Fruit fly (Drosophila melanogaster): ENCODE data around the gene CG5056.

Gene CG5056

dm6 chr2L:10387869-10388726 lies 21.6 kb downstream of the CG5056 start, which contains the start of gene da:
Gene da, plus strand, starts transcription at chr2L:10388105.
- peak; percentile 56 for TF ChIP-seq Jra (GFP tag; optimal IDR thresholded peaks at IDR 0.05)
- peak; percentile 31 for TF ChIP-seq sage (GFP tag; optimal IDR thresholded peaks at IDR 0.05)
- TF ChIP-seq psq (GFP tag; optimal IDR thresholded peaks at IDR 0.05): peak; percentile 8
- TF ChIP-seq OdsH (GFP tag; optimal IDR thresholded peaks at IDR 0.05): no peak
- no peak for TF ChIP-seq CrebA (GFP tag; optimal IDR thresholded peaks at IDR 0.05; ENCODE audit: borderline replicate concordance)
- no peak for TF ChIP-seq dmrt93B (GFP tag; optimal IDR thresholded peaks at IDR 0.05)
- TF ChIP-seq lola (GFP tag; optimal IDR thresholded peaks at IDR 0.05): peak; percentile 69
- TF ChIP-seq dl (GFP tag; optimal IDR thresholded peaks at IDR 0.05; ENCODE audit: insufficient read depth in 1 of 2, partially characterized antibody in 2 of 2): no peak
- peak; percentile 47 for TF ChIP-seq Sp1 (GFP tag; optimal IDR thresholded peaks at IDR 0.05)
- TF ChIP-seq N (GFP tag; optimal IDR thresholded peaks at IDR 0.05): peak; percentile 94
- peak; percentile 39 for TF ChIP-seq fru (GFP tag; optimal IDR thresholded peaks at IDR 0.05)
- TF ChIP-seq Dif (GFP tag; optimal IDR thresholded peaks at IDR 0.05; ENCODE audit: partially characterized antibody): no peak
- no peak for TF ChIP-seq Hr78 (GFP tag; optimal IDR thresholded peaks at IDR 0.05)
- no peak for TF ChIP-seq tai (GFP tag; optimal IDR thresholded peaks at IDR 0.05)
- TF ChIP-seq rgr (GFP tag; optimal IDR thresholded peaks at IDR 0.05): peak; percentile 55
- TF ChIP-seq Dfd (GFP tag; optimal IDR thresholded peaks at IDR 0.05): no peak
- peak; percentile 52 for TF ChIP-seq Hnf4 (GFP tag; optimal IDR thresholded peaks at IDR 0.05)
- no peak for TF ChIP-seq Mio (GFP tag; optimal IDR thresholded peaks at IDR 0.05)
- TF ChIP-seq Abd-B (GFP tag; optimal IDR thresholded peaks at IDR 0.05): no peak
- TF ChIP-seq jim (GFP tag; optimal IDR thresholded peaks at IDR 0.05): no peak
- no peak for TF ChIP-seq Rel (GFP tag; optimal IDR thresholded peaks at IDR 0.05)
- TF ChIP-seq Rel (tag; optimal IDR thresholded peaks at IDR 0.05): peak; percentile 39
- no peak for TF ChIP-seq GATAd (GFP tag; optimal IDR thresholded peaks at IDR 0.05)
- TF ChIP-seq brk (GFP tag; optimal IDR thresholded peaks at IDR 0.05): no peak
- peak; percentile 12 for TF ChIP-seq CG9705 (GFP tag; optimal IDR thresholded peaks at IDR 0.05)
- TF ChIP-seq Hr83 (GFP tag; optimal IDR thresholded peaks at IDR 0.05; ENCODE audit: poor library complexity, severe bottlenecking): no peak
- peak; percentile 61 for TF ChIP-seq HLH106 (tag; optimal IDR thresholded peaks at IDR 0.05)
- no peak for TF ChIP-seq dsf (GFP tag; optimal IDR thresholded peaks at IDR 0.05; ENCODE audit: borderline replicate concordance)
- peak; percentile 56 for TF ChIP-seq h (GFP tag; optimal IDR thresholded peaks at IDR 0.05)
- no peak for TF ChIP-seq pan (optimal IDR thresholded peaks at IDR 0.05)
- TF ChIP-seq foxo (GFP tag; optimal IDR thresholded peaks at IDR 0.05): peak in 1 of 2 experiments; percentile 24
- peak; percentile 15 for TF ChIP-seq sv (GFP tag; optimal IDR thresholded peaks at IDR 0.05)
- no peak for TF ChIP-seq br (GFP tag; optimal IDR thresholded peaks at IDR 0.05)
- no peak for TF ChIP-seq Myc (optimal IDR thresholded peaks at IDR 0.05)
- peak; percentile 64 for TF ChIP-seq woc (GFP tag; optimal IDR thresholded peaks at IDR 0.05)
- TF ChIP-seq usp (GFP tag; optimal IDR thresholded peaks at IDR 0.05): no peak
- no peak for TF ChIP-seq CG32264 (GFP tag; optimal IDR thresholded peaks at IDR 0.05)
- TF ChIP-seq Vsx2 (GFP tag; optimal IDR thresholded peaks at IDR 0.05; ENCODE audit: partially characterized antibody): no peak
- peak; percentile 33 for TF ChIP-seq ey (GFP tag; optimal IDR thresholded peaks at IDR 0.05)

- TF ChIP-seq Dif (GFP tag; optimal IDR thresholded peaks at IDR 0.05; ENCODE audit: partially characterized antibody) (no peak), Hr83 (GFP tag; optimal IDR thresholded peaks at IDR 0.05; ENCODE audit: poor library complexity, severe bottlenecking) (no peak), fru (GFP tag; optimal IDR thresholded peaks at IDR 0.05) (no peak), tai (GFP tag; optimal IDR thresholded peaks at IDR 0.05) (no peak)
Measured at dm6 chr2L:10393467-10393866, 27.0 kb downstream of the CG5056 start.

Measured in whole organism, wandering third instar larva.